Fruit fly (Drosophila melanogaster): ENCODE measurements around the gene jar.

jar gene

DNA sequence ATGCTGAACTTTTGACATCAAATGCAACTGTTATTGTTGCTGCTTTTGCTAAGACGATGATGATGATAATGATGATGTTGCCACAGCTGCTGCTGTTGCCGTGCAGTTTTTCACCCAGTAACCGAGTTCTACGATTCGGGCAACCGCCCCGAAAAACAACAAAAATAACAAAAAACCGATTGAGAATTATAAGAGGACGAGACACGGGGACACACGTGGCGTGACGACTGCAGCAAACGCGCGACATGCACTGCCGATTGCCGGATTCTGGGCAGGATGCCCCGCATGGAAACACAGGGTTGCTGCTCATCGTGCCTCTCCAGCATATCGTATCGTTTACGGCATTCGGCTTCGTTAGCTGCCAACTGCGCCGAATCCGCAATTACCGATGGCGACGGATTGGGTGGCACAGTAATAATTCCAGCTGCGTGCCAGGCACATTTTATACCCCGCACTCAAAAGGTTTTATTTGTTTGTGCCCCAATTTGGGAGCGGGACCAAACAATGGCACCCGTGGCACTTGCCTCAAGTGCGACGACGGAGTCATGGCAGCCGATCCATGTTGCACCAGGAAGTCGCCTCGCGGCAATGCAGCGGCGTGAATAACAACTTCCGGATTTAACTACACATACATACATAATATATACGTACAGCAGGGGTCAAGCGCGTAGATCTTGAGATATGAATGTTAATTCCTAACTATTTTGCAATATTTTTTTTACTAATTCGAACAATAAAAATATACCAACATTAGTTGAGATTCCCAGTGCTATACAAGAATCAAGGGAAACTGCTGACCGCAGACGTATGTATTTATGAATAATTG, 7.2 kb downstream of the jar start (continued):
- no peak for TF ChIP-seq pita (GFP tag; optimal IDR thresholded peaks at IDR 0.05)
- no peak for TF ChIP-seq hb (GFP tag; IDR thresholded peaks at IDR 0.05; ENCODE audit: partially characterized antibody)
- 0 out of 2 replicates have a peak, but pooled peaks have one; percentile 65 for TF ChIP-seq CG11696 (GFP tag; IDR thresholded peaks at IDR 0.05)
- no peak for TF ChIP-seq ro (GFP tag; IDR thresholded peaks at IDR 0.05)
- no peak for TF ChIP-seq repo (GFP tag; optimal IDR thresholded peaks at IDR 0.05)
- TF ChIP-seq bcd (GFP tag; optimal IDR thresholded peaks at IDR 0.05): peak; percentile 14
- peak; percentile 14 for TF ChIP-seq dmrt99B (tag; optimal IDR thresholded peaks at IDR 0.05)
- 0 out of 3 replicates have a peak, but pooled peaks have one; percentile 11 for TF ChIP-seq ci (GFP tag; IDR thresholded peaks at IDR 0.05)
- TF ChIP-seq Xrp1 (GFP tag; IDR thresholded peaks at IDR 0.05): peak; percentile 22; the same call in 1 of the 2 replicates
- TF ChIP-seq CG1233 (GFP tag; optimal IDR thresholded peaks at IDR 0.05): no peak
- no peak for TF ChIP-seq pfk (GFP tag; optimal IDR thresholded peaks at IDR 0.05)
- 0 out of 2 replicates have a peak, but pooled peaks have one; percentile 8 for TF ChIP-seq Rfx (GFP tag; IDR thresholded peaks at IDR 0.05)
- no peak for TF ChIP-seq CG18619 (GFP tag; optimal IDR thresholded peaks at IDR 0.05)
- no peak for TF ChIP-seq Lhr (GFP tag; optimal IDR thresholded peaks at IDR 0.05)
- no peak for TF ChIP-seq HLH3B (GFP tag; IDR thresholded peaks at IDR 0.05)
- TF ChIP-seq Med (GFP tag): peak; percentile 71
- no peak for TF ChIP-seq CG13424 (tag; optimal IDR thresholded peaks at IDR 0.05)
- TF ChIP-seq az2 (GFP tag; optimal IDR thresholded peaks at IDR 0.05): no peak
- TF ChIP-seq CG2678 (tag; optimal IDR thresholded peaks at IDR 0.05): peak; percentile 2
- peak; percentile 33 for TF ChIP-seq Sox102F (GFP tag; optimal IDR thresholded peaks at IDR 0.05)
- no peak for TF ChIP-seq Hand (GFP tag; optimal IDR thresholded peaks at IDR 0.05)
- no peak for TF ChIP-seq CG5180 (GFP tag; optimal IDR thresholded peaks at IDR 0.05)
- no peak for TF ChIP-seq CG10209 (GFP tag; optimal IDR thresholded peaks at IDR 0.05)
- peak; percentile 16 for TF ChIP-seq lab (GFP tag; optimal IDR thresholded peaks at IDR 0.05)
- peak; percentile 7 for TF ChIP-seq Fer1 (GFP tag; optimal IDR thresholded peaks at IDR 0.05)
- TF ChIP-seq dm (GFP tag; optimal IDR thresholded peaks at IDR 0.05): no peak
- peak; percentile 11 for TF ChIP-seq Jarid2 (GFP tag; optimal IDR thresholded peaks at IDR 0.05)
- TF ChIP-seq NC2β (GFP tag; optimal IDR thresholded peaks at IDR 0.05): no peak
- TF ChIP-seq CG6765 (GFP tag; optimal IDR thresholded peaks at IDR 0.05): no peak
- 0 out of 3 replicates have a peak, but pooled peaks have one; percentile 14 for TF ChIP-seq dysf (GFP tag; IDR thresholded peaks at IDR 0.05)
- no peak for TF ChIP-seq CG33213 (GFP tag; optimal IDR thresholded peaks at IDR 0.05)
- TF ChIP-seq Elba2 (GFP tag; optimal IDR thresholded peaks at IDR 0.05): peak; percentile 4
- peak; percentile 17; the same call in 1 of the 2 replicates for TF ChIP-seq Bgb (GFP tag; IDR thresholded peaks at IDR 0.05; ENCODE audit: partially characterized antibody)
- no peak for TF ChIP-seq cg (GFP tag; optimal IDR thresholded peaks at IDR 0.05)
- no peak for TF ChIP-seq otp (GFP tag; IDR thresholded peaks at IDR 0.05)
- TF ChIP-seq Atf-2 (GFP tag; optimal IDR thresholded peaks at IDR 0.05): no peak
- peak; percentile 92 for TF ChIP-seq Deaf1 (tag; optimal IDR thresholded peaks at IDR 0.05)
- TF ChIP-seq Meics (GFP tag; optimal IDR thresholded peaks at IDR 0.05): no peak
- TF ChIP-seq sna (GFP tag; IDR thresholded peaks at IDR 0.05; ENCODE audit: partially characterized antibody): no peak
- TF ChIP-seq ewg (GFP tag; optimal IDR thresholded peaks at IDR 0.05): peak; percentile 91
- TF ChIP-seq so (GFP tag; IDR thresholded peaks at IDR 0.05): no peak
- TF ChIP-seq Hey (tag; optimal IDR thresholded peaks at IDR 0.05): peak; percentile 28
- 0 out of 3 replicates have a peak, but pooled peaks have one; percentile 13 for TF ChIP-seq Opbp (GFP tag; IDR thresholded peaks at IDR 0.05; ENCODE audit: partially characterized antibody)
- no peak for TF ChIP-seq cas (GFP tag; IDR thresholded peaks at IDR 0.05)
- peak; percentile 40 for TF ChIP-seq CG13894 (tag; optimal IDR thresholded peaks at IDR 0.05)
- TF ChIP-seq sd (tag; optimal IDR thresholded peaks at IDR 0.05): no peak
- TF ChIP-seq Chrac-16 (GFP tag; optimal IDR thresholded peaks at IDR 0.05): no peak
- 0 out of 3 replicates have a peak, but pooled peaks have one; percentile 13 for TF ChIP-seq ken (GFP tag; IDR thresholded peaks at IDR 0.05)

Measured in whole organism, embryonic.